Fruit fly (Drosophila melanogaster) whole organism, embryonic: ENCODE results near the gene Rlb1.

Experiments used
- B-H2 ChIP-seq: fragments of 200-800 bp; sonication (Bioruptor generic); optimal IDR thresholded peaks from 2 replicates; lab custom pipeline; 2018; ENCODE audit warnings: missing biosample characterization, mild to moderate bottlenecking, missing genetic modification characterization
- BEAF-32 ChIP-seq: fragments of 200-800 bp; sonication (Bioruptor generic); optimal IDR thresholded peaks from 3 replicates; lab custom pipeline; 2017; ENCODE audit warnings: missing biosample characterization, missing genetic modification characterization, mild to moderate bottlenecking, moderate library complexity, missing genetic modification reagents
- Bdp1 ChIP-seq: fragments of 200-800 bp; sonication (Bioruptor generic); optimal IDR thresholded peaks from 3 replicates; lab custom pipeline; 2016; ENCODE audit warnings: missing biosample characterization, missing genetic modification characterization
- Bteb2 ChIP-seq: fragments of 200-800 bp; sonication (Bioruptor generic); optimal IDR thresholded peaks from 2 replicates; lab custom pipeline; 2016; ENCODE audit warnings: missing biosample characterization, missing genetic modification characterization
- CG10431 ChIP-seq: fragments of 200-800 bp; sonication (Bioruptor generic); optimal IDR thresholded peaks from 3 replicates; lab custom pipeline; 2018; ENCODE audit warnings: missing biosample characterization, mild to moderate bottlenecking, missing genetic modification characterization
- CG12659 ChIP-seq: fragments of 200-800 bp; sonication (Bioruptor generic); optimal IDR thresholded peaks from 3 replicates; lab custom pipeline; 2017; ENCODE audit warnings: mild to moderate bottlenecking, missing biosample characterization, missing genetic modification reagents, missing genetic modification characterization
- CG12769 ChIP-seq: fragments of 200-800 bp; sonication (Bioruptor generic); optimal IDR thresholded peaks from 2 replicates; lab custom pipeline; 2019; ENCODE audit warnings: missing biosample characterization, mild to moderate bottlenecking, missing genetic modification characterization, moderate library complexity
- CG14441 ChIP-seq: fragments of 200-800 bp; sonication (Bioruptor generic); IDR thresholded peaks from 2 replicates; pipeline ENCODE4 v1.3.6; 2022; ENCODE audit warnings: missing biosample characterization, missing genetic modification characterization
- CG14710 ChIP-seq: fragments of 200-800 bp; sonication (Bioruptor generic); optimal IDR thresholded peaks from 3 replicates; lab custom pipeline; 2019; ENCODE audit warnings: missing biosample characterization, mild to moderate bottlenecking, missing genetic modification characterization, moderate library complexity
- CG14965 ChIP-seq: fragments of 200-800 bp; sonication (Bioruptor generic); optimal IDR thresholded peaks from 2 replicates; lab custom pipeline; 2016; ENCODE audit warnings: missing biosample characterization, missing genetic modification characterization, borderline replicate concordance
- CG1529 ChIP-seq: fragments of 200-800 bp; sonication (Bioruptor generic); optimal IDR thresholded peaks from 3 replicates; lab custom pipeline; 2018; ENCODE audit warnings: missing biosample characterization, missing genetic modification characterization
- CG16863 ChIP-seq: fragments of 200-800 bp; sonication (Bioruptor generic); optimal IDR thresholded peaks from 3 replicates; lab custom pipeline; 2016; ENCODE audit warnings: missing biosample characterization, missing genetic modification characterization
- CG17829 ChIP-seq: fragments of 200-800 bp; optimal IDR thresholded peaks from 2 replicates; lab custom pipeline; 2019; ENCODE audit warnings: missing biosample characterization, mild to moderate bottlenecking, missing genetic modification characterization, moderate library complexity
- CG18011 ChIP-seq: fragments of 200-800 bp; sonication (Bioruptor generic); optimal IDR thresholded peaks from 2 replicates; lab custom pipeline; 2017; ENCODE audit warnings: missing biosample characterization, missing genetic modification characterization, mild to moderate bottlenecking, moderate library complexity, missing genotype
- CG18599 ChIP-seq: fragments of 200-800 bp; sonication (Bioruptor generic); optimal IDR thresholded peaks from 3 replicates; lab custom pipeline; 2017; ENCODE audit warnings: missing biosample characterization, missing genetic modification characterization, mild to moderate bottlenecking, moderate library complexity, missing genetic modification reagents
- CG18764 ChIP-seq: fragments of 200-800 bp; sonication (Bioruptor generic); optimal IDR thresholded peaks from 3 replicates; lab custom pipeline; 2016; ENCODE audit warnings: missing biosample characterization, missing genetic modification characterization
- CG2678 ChIP-seq: fragments of 200-800 bp; sonication (Bioruptor generic); optimal IDR thresholded peaks from 3 replicates; lab custom pipeline; 2019; ENCODE audit warnings: missing biosample characterization, mild to moderate bottlenecking, missing genetic modification characterization, moderate library complexity
- CG30020 ChIP-seq: fragments of 200-800 bp; optimal IDR thresholded peaks from 2 replicates; lab custom pipeline; 2019; ENCODE audit warnings: missing biosample characterization, mild to moderate bottlenecking, missing genetic modification characterization, moderate library complexity
- CG32772 ChIP-seq: fragments of 200-800 bp; sonication (Bioruptor generic); IDR thresholded peaks from 2 replicates; pipeline ENCODE4 v1.3.6; 2022; ENCODE audit warnings: missing biosample characterization, missing genetic modification characterization
- CG34224 ChIP-seq: fragments of 200-800 bp; sonication (Bioruptor generic); IDR thresholded peaks from 3 replicates; pipeline ENCODE4 v1.3.6; 2022; ENCODE audit warnings: missing biosample characterization, missing genetic modification characterization; ENCODE audit not compliant: partially characterized antibody
- CG34422 ChIP-seq: fragments of 200-800 bp; sonication (Bioruptor generic); IDR thresholded peaks from 3 replicates; pipeline ENCODE4 v1.3.6; 2022; ENCODE audit warnings: missing biosample characterization, missing genetic modification characterization
- CG5180 ChIP-seq: fragments of 200-800 bp; sonication (Bioruptor generic); optimal IDR thresholded peaks from 3 replicates; lab custom pipeline; 2017; ENCODE audit warnings: missing biosample characterization, missing genetic modification characterization, mild to moderate bottlenecking, moderate library complexity, missing genetic modification reagents
- CG6654 ChIP-seq: fragments of 200-800 bp; sonication (Bioruptor generic); optimal IDR thresholded peaks from 2 replicates; lab custom pipeline; 2017; ENCODE audit warnings: missing biosample characterization, mild to moderate bottlenecking, missing genetic modification characterization
- CG9215 ChIP-seq: fragments of 200-800 bp; sonication (Bioruptor generic); IDR thresholded peaks from 2 replicates; pipeline ENCODE4 v1.3.6; 2022; ENCODE audit warnings: missing biosample characterization, missing genetic modification characterization
- CTCF ChIP-seq: fragments of 200-800 bp; sonication (Bioruptor generic); optimal IDR thresholded peaks from 2 replicates; lab custom pipeline; 2017; ENCODE audit warnings: missing biosample characterization, mild to moderate bottlenecking, missing genetic modification characterization, moderate library complexity
- Camta ChIP-seq: fragments of 200-800 bp; sonication (Bioruptor generic); optimal IDR thresholded peaks from 2 replicates; lab custom pipeline; 2016; ENCODE audit warnings: missing biosample characterization, missing genetic modification characterization
- Dip2 ChIP-seq: fragments of 200-800 bp; sonication (Bioruptor generic); IDR thresholded peaks from 2 replicates; pipeline ENCODE4 v1.3.6; 2022; ENCODE audit warnings: missing biosample characterization, missing genetic modification characterization
- E2f1 ChIP-seq: fragments of 200-800 bp; sonication (Bioruptor generic); IDR thresholded peaks from 2 replicates; pipeline ENCODE4 v1.3.6; 2022; ENCODE audit warnings: missing biosample characterization, missing genetic modification characterization
- E2f2 ChIP-seq: fragments of 200-800 bp; sonication (Bioruptor generic); IDR thresholded peaks from 2 replicates; pipeline ENCODE4 v1.3.6; 2022; ENCODE audit warnings: missing biosample characterization, missing genetic modification characterization
- Hr39 ChIP-seq: fragments of >200 bp; optimal IDR thresholded peaks from 2 replicates; lab custom pipeline; 2017
- Hr78 ChIP-seq, 2 experiments: fragments of 200-800 bp in 1 of 2; fragments of >200 bp in 1 of 2; sonication (Bioruptor generic) in 1 of 2; optimal IDR thresholded peaks; 2 replicates each; lab custom pipeline; 2017 to 2019; ENCODE audit warnings: missing biosample characterization in 2 of 2, missing genetic modification characterization in 2 of 2, mild to moderate bottlenecking in 1 of 2, moderate library complexity in 1 of 2
- Mes4 ChIP-seq: fragments of 200-800 bp; sonication (Bioruptor generic); optimal IDR thresholded peaks from 2 replicates; lab custom pipeline; 2016; ENCODE audit warnings: missing biosample characterization, missing genetic modification characterization
- Ravus ChIP-seq: fragments of 200-800 bp; sonication (Bioruptor generic); IDR thresholded peaks from 2 replicates; pipeline ENCODE4 v1.3.6; 2022; ENCODE audit warnings: missing biosample characterization, missing genetic modification characterization
- Side ChIP-seq: fragments of 200-800 bp; sonication (Bioruptor generic); optimal IDR thresholded peaks from 2 replicates; lab custom pipeline; 2016; ENCODE audit warnings: missing biosample characterization, missing genetic modification characterization
- al ChIP-seq: fragments of 200-800 bp; sonication (Bioruptor generic); IDR thresholded peaks from 2 replicates; pipeline ENCODE4 v1.3.6; 2022; ENCODE audit warnings: missing biosample characterization, missing genetic modification characterization
- aop ChIP-seq: fragments of 200-800 bp; sonication (Bioruptor generic); IDR thresholded peaks from 2 replicates; pipeline ENCODE4 v1.3.6; 2022; ENCODE audit warnings: missing biosample characterization, missing genetic modification characterization
- crol ChIP-seq: fragments of 200-800 bp; sonication (Bioruptor generic); IDR thresholded peaks from 2 replicates; pipeline ENCODE4 v1.3.6; 2022; ENCODE audit warnings: missing biosample characterization, missing genetic modification characterization
- dati ChIP-seq: fragments of 200-800 bp; sonication (Bioruptor generic); IDR thresholded peaks from 2 replicates; pipeline ENCODE4 v1.3.6; 2022; ENCODE audit warnings: missing biosample characterization, missing genetic modification characterization
- dm ChIP-seq: fragments of 200-800 bp; sonication (Bioruptor generic); optimal IDR thresholded peaks from 3 replicates; lab custom pipeline; 2016; ENCODE audit warnings: missing biosample characterization, missing genetic modification characterization
- esg ChIP-seq: fragments of 200-800 bp; sonication (Bioruptor generic); conservative IDR thresholded peaks from 2 replicates; pipeline ENCODE4 v1.3.6; 2022; ENCODE audit warnings: missing biosample characterization, missing genetic modification characterization
- fd96Cb ChIP-seq: fragments of 200-800 bp; sonication (Bioruptor generic); optimal IDR thresholded peaks from 2 replicates; lab custom pipeline; 2018; ENCODE audit warnings: missing biosample characterization, mild to moderate bottlenecking, missing genetic modification characterization, moderate library complexity
- gcm2 ChIP-seq: fragments of 200-800 bp; sonication (Bioruptor generic); optimal IDR thresholded peaks from 2 replicates; lab custom pipeline; 2016; ENCODE audit warnings: missing biosample characterization, missing genetic modification characterization
- grau ChIP-seq: fragments of 200-800 bp; optimal IDR thresholded peaks from 3 replicates; lab custom pipeline; 2019; ENCODE audit warnings: missing biosample characterization, mild to moderate bottlenecking, missing genetic modification characterization, moderate library complexity
- hkb ChIP-seq, 2 experiments: fragments of 200-800 bp in 1 of 2; fragments of >200 bp in 1 of 2; sonication (Bioruptor generic) in 1 of 2; IDR thresholded peaks in 1 of 2; optimal IDR thresholded peaks in 1 of 2; 2 replicates each; pipeline versions ENCODE4 v1.3.6 to Lab custom; 2017 to 2022; ENCODE audit warnings: missing biosample characterization in 1 of 2, missing genetic modification characterization in 1 of 2
- kay ChIP-seq: fragments of 200-800 bp; sonication (Bioruptor generic); optimal IDR thresholded peaks from 2 replicates; lab custom pipeline; 2016; ENCODE audit warnings: missing biosample characterization, missing genetic modification characterization
- onecut ChIP-seq: fragments of 200-800 bp; sonication (Bioruptor generic); IDR thresholded peaks from 2 replicates; pipeline ENCODE4 v1.3.6; 2022; ENCODE audit warnings: missing biosample characterization, missing genetic modification characterization
- pan ChIP-seq, 4 experiments: fragments of >200 bp in 3 of 4; fragments of 200-800 bp in 1 of 4; sonication (Bioruptor generic) in 1 of 4; optimal IDR thresholded peaks in 3 of 4; IDR thresholded peaks in 1 of 4; 2 replicates each; pipeline versions ENCODE4 v1.3.6 to Lab custom; 2017 to 2022; ENCODE audit warnings: missing biosample characterization in 2 of 4, missing genetic modification characterization in 2 of 4, mixed read lengths in 1 of 4
- shn ChIP-seq: fragments of 200-800 bp; sonication (Bioruptor generic); optimal IDR thresholded peaks from 3 replicates; lab custom pipeline; 2016; ENCODE audit warnings: missing biosample characterization, missing genetic modification characterization
- sim ChIP-seq: fragments of 200-800 bp; sonication (Bioruptor generic); IDR thresholded peaks from 2 replicates; pipeline ENCODE4 v1.3.6; 2022; ENCODE audit warnings: missing biosample characterization, missing genetic modification characterization
- stc ChIP-seq: fragments of 200-800 bp; sonication (Bioruptor generic); IDR thresholded peaks from 2 replicates; pipeline ENCODE4 v1.3.6; 2022; ENCODE audit warnings: missing biosample characterization, missing genetic modification characterization
- tna ChIP-seq: fragments of 200-800 bp; sonication (Bioruptor generic); IDR thresholded peaks from 2 replicates; pipeline ENCODE4 v1.3.6; 2022; ENCODE audit warnings: missing biosample characterization, missing genetic modification characterization; ENCODE audit not compliant: partially characterized antibody
- vvl ChIP-seq: fragments of 200-800 bp; sonication (Bioruptor generic); IDR thresholded peaks from 2 replicates; pipeline ENCODE4 v1.3.6; 2022; ENCODE audit warnings: missing biosample characterization, missing genetic modification characterization

The Rlb1 gene

dm6 chr3R:9513052-9513420, at the start of gene Rlb1, which contains the start of gene Ras85D (continued):
- TF ChIP-seq CG9215 (GFP tag; lab: Robert Waterston, UW), result no peak
- TF ChIP-seq dati (GFP tag; lab: Robert Waterston, UW), result no peak
- TF ChIP-seq tna, result no peak
- no peak for TF ChIP-seq esg (GFP tag; lab: Robert Waterston, UW)
- peak; percentile 19 for TF ChIP-seq gcm2
- no peak for TF ChIP-seq CG34224 (GFP tag; lab: Robert Waterston, UW)
- TF ChIP-seq CG18599 (GFP tag; lab: Kevin White, UChicago), result no peak
- no peak for TF ChIP-seq CG32772 (GFP tag; lab: Robert Waterston, UW)
- no peak for TF ChIP-seq pan (optimal IDR thresholded peaks at IDR 0.05; lab: Kevin White, UChicago)
- no peak for TF ChIP-seq pan (GFP tag; optimal IDR thresholded peaks at IDR 0.05 in 1 of 2, IDR thresholded peaks at IDR 0.05 in 1 of 2)
- TF ChIP-seq CG14965 (GFP tag; lab: Kevin White, UChicago), result no peak
- TF ChIP-seq CG18764, result peak; percentile 57
- no peak for TF ChIP-seq stc (GFP tag; lab: Robert Waterston, UW)
- no peak for TF ChIP-seq Dip2
- no peak for TF ChIP-seq CG10431 (GFP tag; lab: Kevin White, UChicago)
- no peak for TF ChIP-seq CG34422 (GFP tag; lab: Robert Waterston, UW)
- TF ChIP-seq CG12769, result peak; percentile 74
- TF ChIP-seq Bteb2, result peak; percentile 69
- no peak for TF ChIP-seq sim (GFP tag; lab: Robert Waterston, UW)
- peak; percentile 92 for TF ChIP-seq dm (GFP tag; lab: Kevin White, UChicago)
- no peak for TF ChIP-seq crol (GFP tag; lab: Robert Waterston, UW)
- peak; percentile 13 for TF ChIP-seq CG18011 (GFP tag; lab: Kevin White, UChicago)
- peak; percentile 50 for TF ChIP-seq hkb (optimal IDR thresholded peaks at IDR 0.05; lab: Kevin White, UChicago)
- no peak for TF ChIP-seq hkb (GFP tag; IDR thresholded peaks at IDR 0.05; lab: Robert Waterston, UW)
- TF ChIP-seq CG6654 (GFP tag; lab: Kevin White, UChicago), result no peak
- no peak for TF ChIP-seq CG2678 (tag; lab: Kevin White, UChicago)
- TF ChIP-seq grau (tag; lab: Kevin White, UChicago), result peak; percentile 73
- no peak for TF ChIP-seq CG5180 (GFP tag; lab: Kevin White, UChicago)
- TF ChIP-seq CG16863 (GFP tag; lab: Kevin White, UChicago), result peak; percentile 72
- TF ChIP-seq CG14441 (GFP tag; lab: Robert Waterston, UW), result no peak
- TF ChIP-seq E2f1, result no peak
- TF ChIP-seq CG1529 (GFP tag; lab: Kevin White, UChicago), result no peak
- TF ChIP-seq CG30020 (tag; lab: Kevin White, UChicago), result peak; percentile 62
- peak; percentile 74 for TF ChIP-seq Camta (GFP tag; lab: Kevin White, UChicago)
- TF ChIP-seq kay (GFP tag; lab: Kevin White, UChicago), result peak; percentile 54
- peak; percentile 21 for TF ChIP-seq fd96Cb
- TF ChIP-seq E2f2 (GFP tag; lab: Robert Waterston, UW), result no peak
- no peak for TF ChIP-seq al (GFP tag; lab: Robert Waterston, UW)
- peak; percentile 7 for TF ChIP-seq CTCF (GFP tag; lab: Kevin White, UChicago)
- peak; percentile 98 for TF ChIP-seq BEAF-32 (GFP tag; lab: Kevin White, UChicago)
- peak; percentile 87 for TF ChIP-seq CG12659
- TF ChIP-seq Ravus (GFP tag; lab: Robert Waterston, UW), result no peak
- peak; percentile 29; the same call in 1 of the 2 replicates for TF ChIP-seq onecut (GFP tag; lab: Robert Waterston, UW)
- TF ChIP-seq Side (GFP tag; lab: Kevin White, UChicago), result peak; percentile 78
- no peak for TF ChIP-seq Hr78 (GFP tag; optimal IDR thresholded peaks at IDR 0.05; lab: Kevin White, UChicago)
- no peak for TF ChIP-seq Hr39 (lab: Kevin White, UChicago)
- TF ChIP-seq B-H2 (GFP tag; lab: Kevin White, UChicago), result peak; percentile 77
- no peak for TF ChIP-seq vvl (GFP tag; lab: Robert Waterston, UW)
- peak; percentile 58 for TF ChIP-seq Bdp1 (GFP tag; lab: Kevin White, UChicago)
- peak; percentile 83 for TF ChIP-seq shn (GFP tag; lab: Kevin White, UChicago)
- TF ChIP-seq CG17829, result peak; percentile 73
- TF ChIP-seq Mes4, result peak; percentile 51
- peak; percentile 77 for TF ChIP-seq CG14710 (tag; lab: Kevin White, UChicago)
- no peak for TF ChIP-seq aop
